Worm (Caenorhabditis elegans) whole organism, midembryonic: Measurements from ENCODE around the gene trp-1.

Experiments
- T22C8.4 ChIP-seq: fragments of 200-800 bp; sonication (Bioruptor generic); IDR thresholded peaks from 2 replicates; pipeline ENCODE4 v1.3.6; 2022; ENCODE audit warnings: missing genetic modification characterization, missing compliant biosample characterization
- cog-1 ChIP-seq: sonication (generic microtip); optimal IDR thresholded peaks from 2 replicates; lab custom pipeline; 2016; ENCODE audit warnings: missing genetic modification characterization, missing compliant biosample characterization
- flt-1 ChIP-seq: fragments of 200-800 bp; sonication (Bioruptor generic); IDR thresholded peaks from 2 replicates; pipeline ENCODE4 v1.3.6; 2022; ENCODE audit warnings: missing genetic modification characterization, missing compliant biosample characterization
- klf-2 ChIP-seq: fragments of 200-800 bp; sonication (Bioruptor generic); conservative IDR thresholded peaks from 2 replicates; pipeline ENCODE4 v1.3.6; 2022; ENCODE audit warnings: missing genetic modification reagents, missing genetic modification characterization, missing compliant biosample characterization
- med-1 ChIP-seq: sonication (generic microtip); optimal IDR thresholded peaks from 2 replicates; lab custom pipeline; 2017; ENCODE audit warnings: missing genetic modification characterization, mild to moderate bottlenecking, missing compliant biosample characterization, antibody characterized with exemption, missing genetic modification reagents; ENCODE audit not compliant: insufficient read depth
- ref-1 ChIP-seq: fragments of 200-800 bp; sonication (Bioruptor generic); conservative IDR thresholded peaks from 2 replicates; pipeline ENCODE4 v1.3.6; 2022; ENCODE audit warnings: missing genetic modification reagents, missing genetic modification characterization, missing compliant biosample characterization
- tab-1 ChIP-seq: fragments of 200-800 bp; sonication (Bioruptor generic); IDR thresholded peaks from 2 replicates; pipeline ENCODE4 v1.3.6; 2022; ENCODE audit warnings: missing genetic modification characterization, missing compliant biosample characterization
- ztf-23 ChIP-seq: fragments of 200-800 bp; sonication (Bioruptor generic); IDR thresholded peaks from 2 replicates; pipeline ENCODE4 v1.3.6; 2022; ENCODE audit warnings: missing genetic modification reagents, missing genetic modification characterization, missing compliant biosample characterization
- ztf-29 ChIP-seq: fragments of 200-800 bp; sonication (Bioruptor generic); IDR thresholded peaks from 2 replicates; pipeline ENCODE4 v1.3.6; 2022; ENCODE audit warnings: missing genetic modification reagents, missing genetic modification characterization, missing compliant biosample characterization

trp-1 gene

DNA sequence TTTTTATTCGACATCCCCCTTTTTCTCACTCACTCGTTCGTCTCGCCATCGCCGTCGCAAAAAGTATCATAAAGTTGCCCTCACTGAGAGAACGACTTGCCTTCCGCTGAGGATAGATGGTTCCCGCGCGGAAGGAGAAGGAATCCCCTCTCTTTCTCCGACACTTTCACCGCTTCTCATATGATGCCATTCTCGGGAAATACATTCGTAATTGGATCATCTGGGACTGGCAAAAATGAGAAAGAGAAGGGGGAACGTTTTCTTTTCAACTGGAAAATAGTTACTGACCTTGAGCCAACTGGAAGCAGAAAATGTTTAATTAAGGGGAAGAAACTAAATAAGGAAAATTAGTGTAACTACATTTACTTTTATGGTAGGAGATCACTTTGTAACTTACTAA, 36.9 kb downstream of the trp-1 start:
- no peak for TF ChIP-seq cog-1
- TF ChIP-seq tab-1 (GFP tag; lab: Robert Waterston, UW), result no peak
- TF ChIP-seq med-1, result no peak
- TF ChIP-seq ref-1 (GFP tag; lab: Robert Waterston, UW), result no peak
- no peak for TF ChIP-seq klf-2 (GFP tag; lab: Robert Waterston, UW)
- no peak for TF ChIP-seq flt-1 (GFP tag; lab: Robert Waterston, UW)
- no peak for TF ChIP-seq ztf-29
- no peak for TF ChIP-seq ztf-23 (GFP tag; lab: Robert Waterston, UW)

- TF ChIP-seq tab-1 (GFP tag; lab: Robert Waterston, UW), result no peak
- no peak for TF ChIP-seq T22C8.4 (GFP tag; lab: Robert Waterston, UW)
- no peak for TF ChIP-seq ref-1 (GFP tag; lab: Robert Waterston, UW)
- TF ChIP-seq ztf-29, result no peak
- TF ChIP-seq ztf-23 (GFP tag; lab: Robert Waterston, UW), result no peak
- no peak for TF ChIP-seq klf-2 (GFP tag; lab: Robert Waterston, UW)
- TF ChIP-seq cog-1, result no peak
- no peak for TF ChIP-seq med-1
- TF ChIP-seq flt-1 (GFP tag; lab: Robert Waterston, UW), result no peak
Measured at ce11 chrIII:8573301-8573700, 38.4 kb downstream of the trp-1 start.

DNA sequence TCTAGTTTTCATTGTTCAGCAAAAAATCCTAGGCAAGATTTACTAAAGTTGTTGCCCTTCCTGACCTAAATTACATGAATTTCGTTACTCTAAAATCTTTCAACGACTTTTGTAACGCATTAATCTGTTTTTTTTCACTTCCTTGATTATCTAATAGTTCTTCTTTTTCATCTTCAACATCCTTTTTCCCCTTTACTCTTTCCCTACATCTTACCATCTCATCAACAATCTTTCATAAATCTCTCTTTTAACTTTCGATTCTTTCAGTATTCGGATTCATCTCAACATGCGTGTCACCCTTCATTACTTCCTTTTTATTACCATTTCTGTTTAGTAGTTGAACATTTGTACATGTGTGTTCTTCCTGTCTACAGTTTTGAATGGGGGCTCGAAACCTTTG, 38.9 kb downstream of the trp-1 start:
- no peak for TF ChIP-seq klf-2 (GFP tag; lab: Robert Waterston, UW)
- no peak for TF ChIP-seq ztf-29
- TF ChIP-seq T22C8.4 (GFP tag; lab: Robert Waterston, UW), result no peak
- no peak for TF ChIP-seq med-1
- TF ChIP-seq tab-1 (GFP tag; lab: Robert Waterston, UW), result no peak
- TF ChIP-seq cog-1, result no peak
- TF ChIP-seq flt-1 (GFP tag; lab: Robert Waterston, UW), result no peak
- TF ChIP-seq ztf-23 (GFP tag; lab: Robert Waterston, UW), result no peak
- no peak for TF ChIP-seq ref-1 (GFP tag; lab: Robert Waterston, UW)

DNA sequence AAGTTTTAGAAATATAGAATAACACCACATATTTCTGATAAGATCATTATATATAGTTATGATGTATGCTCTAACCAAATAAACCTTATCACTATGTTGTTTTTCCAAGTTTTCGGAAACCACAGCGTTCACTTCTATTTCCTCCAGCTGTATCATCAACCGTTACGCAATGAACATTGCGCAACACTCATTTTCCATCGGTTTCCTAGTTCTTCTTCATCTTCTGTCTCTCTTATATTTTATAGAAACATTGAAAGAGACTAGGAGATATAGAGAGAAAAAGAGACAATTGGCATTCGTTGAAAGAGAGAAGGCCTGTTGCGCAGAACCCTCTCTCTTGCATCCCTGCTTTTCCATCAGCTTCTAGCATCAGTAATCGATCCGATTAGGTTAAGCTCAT, 39.4 kb downstream of the trp-1 start:
- TF ChIP-seq ref-1 (GFP tag; lab: Robert Waterston, UW), result no peak
- no peak for TF ChIP-seq klf-2 (GFP tag; lab: Robert Waterston, UW)
- no peak for TF ChIP-seq T22C8.4 (GFP tag; lab: Robert Waterston, UW)
- TF ChIP-seq ztf-23 (GFP tag; lab: Robert Waterston, UW), result no peak
- no peak for TF ChIP-seq tab-1 (GFP tag; lab: Robert Waterston, UW)
- TF ChIP-seq flt-1 (GFP tag; lab: Robert Waterston, UW), result no peak
- no peak for TF ChIP-seq cog-1
- TF ChIP-seq med-1, result no peak
- no peak for TF ChIP-seq ztf-29

ce11 chrIII:8575359-8576101, 40.6 kb downstream of the trp-1 start:
- no peak for TF ChIP-seq klf-2 (GFP tag; lab: Robert Waterston, UW)
- TF ChIP-seq ref-1 (GFP tag; lab: Robert Waterston, UW), result no peak
- no peak for TF ChIP-seq med-1
- no peak for TF ChIP-seq flt-1 (GFP tag; lab: Robert Waterston, UW)
- TF ChIP-seq ztf-23 (GFP tag; lab: Robert Waterston, UW), result no peak
- TF ChIP-seq ztf-29, result no peak
- no peak for TF ChIP-seq tab-1 (GFP tag; lab: Robert Waterston, UW)
- no peak for TF ChIP-seq T22C8.4 (GFP tag; lab: Robert Waterston, UW)
- no peak for TF ChIP-seq cog-1

DNA sequence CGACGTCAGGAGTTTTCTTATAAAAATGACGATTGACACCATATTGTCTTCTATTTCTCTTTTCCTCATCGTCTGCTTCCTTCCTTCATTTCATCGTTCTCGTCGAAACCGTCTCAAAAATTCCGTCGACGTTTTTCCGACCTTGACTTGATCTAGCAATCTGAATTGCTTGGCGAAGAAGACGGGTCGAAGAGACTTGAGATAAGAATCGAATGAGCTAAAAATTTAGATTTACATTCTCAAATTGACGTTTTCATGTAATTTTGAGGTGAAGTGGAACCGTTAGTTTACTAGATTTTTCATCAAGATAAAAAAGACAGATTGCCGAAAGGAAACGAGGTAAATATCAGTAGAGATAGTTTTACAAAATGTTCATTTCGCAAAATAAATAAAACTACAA, 42.6 kb downstream of the trp-1 start:
- TF ChIP-seq flt-1 (GFP tag; lab: Robert Waterston, UW) (no peak), ztf-23 (GFP tag; lab: Robert Waterston, UW) (no peak), ref-1 (GFP tag; lab: Robert Waterston, UW) (no peak)

- TF ChIP-seq ztf-23 (GFP tag; lab: Robert Waterston, UW) (no peak), cog-1 (no peak), ztf-29 (no peak), flt-1 (GFP tag; lab: Robert Waterston, UW) (no peak), klf-2 (GFP tag; lab: Robert Waterston, UW) (no peak), T22C8.4 (GFP tag; lab: Robert Waterston, UW) (no peak), tab-1 (GFP tag; lab: Robert Waterston, UW) (no peak), med-1 (no peak), ref-1 (GFP tag; lab: Robert Waterston, UW) (no peak)
Measured at ce11 chrIII:8578381-8578780, 43.5 kb downstream of the trp-1 start.

- TF ChIP-seq ztf-29 (no peak), ztf-23 (GFP tag; lab: Robert Waterston, UW) (no peak), cog-1 (no peak), tab-1 (GFP tag; lab: Robert Waterston, UW) (no peak), ref-1 (GFP tag; lab: Robert Waterston, UW) (no peak), flt-1 (GFP tag; lab: Robert Waterston, UW) (no peak), T22C8.4 (GFP tag; lab: Robert Waterston, UW) (no peak), med-1 (no peak), klf-2 (GFP tag; lab: Robert Waterston, UW) (no peak)
Measured at ce11 chrIII:8579367-8579766, 44.4 kb downstream of the trp-1 start.

ce11 chrIII:8580802-8581201, 45.9 kb downstream of the trp-1 start, which contains the start of gene doxa-1:
doxa-1 (plus strand) TSS chrIII:8581102.
- TF ChIP-seq ztf-23 (GFP tag; lab: Robert Waterston, UW) (no peak), med-1 (no peak), tab-1 (GFP tag; lab: Robert Waterston, UW) (no peak), flt-1 (GFP tag; lab: Robert Waterston, UW) (no peak), T22C8.4 (GFP tag; lab: Robert Waterston, UW) (no peak), klf-2 (GFP tag; lab: Robert Waterston, UW) (no peak), cog-1 (no peak), ztf-29 (no peak), ref-1 (GFP tag; lab: Robert Waterston, UW) (no peak)
